Worm (Caenorhabditis elegans) whole organism, young adult: Measurements from ENCODE around the gene nep-1.
"Not testable (repeated sequence)": the region's sequence is repeated elsewhere in the genome, so short reads cannot be mapped to it uniquely, and the experiment has no call there.

Experiments used
- B0336.3 ChIP-seq: fragments of 200-800 bp; sonication (Bioruptor generic); IDR thresholded peaks from 2 replicates; pipeline ENCODE4 v1.3.6; 2022; ENCODE audit warnings: missing genetic modification characterization, missing compliant biosample characterization
- C06A6.2 ChIP-seq: fragments of 200-800 bp; sonication (Bioruptor generic); conservative IDR thresholded peaks from 2 replicates; pipeline ENCODE4 v1.3.6; 2022; ENCODE audit warnings: missing genetic modification characterization, missing compliant biosample characterization
- D2030.7 ChIP-seq: fragments of 200-800 bp; sonication (Bioruptor generic); IDR thresholded peaks from 2 replicates; pipeline ENCODE4 v1.3.6; 2022; ENCODE audit warnings: missing genetic modification reagents, missing genetic modification characterization, missing compliant biosample characterization
- F33H1.4 ChIP-seq: fragments of 200-800 bp; sonication (Bioruptor generic); IDR thresholded peaks from 2 replicates; pipeline ENCODE4 v1.3.6; 2022; ENCODE audit warnings: missing genetic modification reagents, missing genetic modification characterization, missing compliant biosample characterization
- F49E8.2 ChIP-seq: sonication (generic microtip); optimal IDR thresholded peaks from 3 replicates; lab custom pipeline; 2017; ENCODE audit warnings: missing genetic modification characterization, mild to moderate bottlenecking, missing compliant biosample characterization, antibody characterized with exemption, moderate library complexity; ENCODE audit not compliant: insufficient read depth
- F52B5.7 ChIP-seq: sonication (generic microtip); optimal IDR thresholded peaks from 2 replicates; lab custom pipeline; 2016; ENCODE audit warnings: mild to moderate bottlenecking, missing genetic modification characterization, missing compliant biosample characterization
- Y79H2A.3 ChIP-seq: fragments of 200-800 bp; sonication (Bioruptor generic); conservative IDR thresholded peaks from 2 replicates; pipeline ENCODE4 v1.3.6; 2022; ENCODE audit warnings: missing genetic modification reagents, missing genetic modification characterization, missing compliant biosample characterization
- akir-1 ChIP-seq: fragments of 200-800 bp; sonication (Bioruptor generic); optimal IDR thresholded peaks from 2 replicates; lab custom pipeline; 2018; ENCODE audit warnings: mild to moderate bottlenecking, missing genetic modification characterization, moderate library complexity, missing compliant biosample characterization
- aptf-2 ChIP-seq: fragments of 200-800 bp; sonication (Bioruptor generic); conservative IDR thresholded peaks from 2 replicates; pipeline ENCODE4 v1.3.6; 2022; ENCODE audit warnings: missing genetic modification reagents, missing genetic modification characterization, missing compliant biosample characterization
- aptf-3 ChIP-seq: fragments of 200-800 bp; sonication (Bioruptor generic); IDR thresholded peaks from 2 replicates; pipeline ENCODE4 v1.3.6; 2022; ENCODE audit warnings: missing genetic modification characterization, missing compliant biosample characterization
- athp-1 ChIP-seq: sonication (generic microtip); optimal IDR thresholded peaks from 2 replicates; lab custom pipeline; 2017; ENCODE audit warnings: mild to moderate bottlenecking, missing genetic modification characterization, missing compliant biosample characterization
- attf-3 ChIP-seq: fragments of 200-800 bp; sonication (Bioruptor generic); conservative IDR thresholded peaks from 2 replicates; pipeline ENCODE4 v1.3.6; 2022; ENCODE audit warnings: missing genetic modification reagents, missing genetic modification characterization, missing compliant biosample characterization
- attf-5 ChIP-seq: fragments of 200-800 bp; sonication (Bioruptor generic); optimal IDR thresholded peaks from 2 replicates; lab custom pipeline; 2018; ENCODE audit warnings: mild to moderate bottlenecking, missing genetic modification characterization, missing compliant biosample characterization
- attf-6 ChIP-seq: fragments of 200-800 bp; sonication (Bioruptor generic); IDR thresholded peaks from 2 replicates; pipeline ENCODE4 v1.3.6; 2022; ENCODE audit warnings: missing genetic modification reagents, missing genetic modification characterization, missing compliant biosample characterization
- cebp-1 ChIP-seq, 2 experiments: fragments of 200-800 bp in 1 of 2; sonication (Bioruptor generic) in 1 of 2; sonication (generic microtip) in 1 of 2; IDR thresholded peaks in 1 of 2; optimal IDR thresholded peaks in 1 of 2; 2 replicates each; pipeline versions ENCODE4 v1.3.6 to Lab custom; 2017 to 2022; ENCODE audit warnings: missing compliant biosample characterization in 2 of 2, missing genetic modification characterization in 2 of 2, mild to moderate bottlenecking in 1 of 2, missing genetic modification reagents in 1 of 2, moderate library complexity in 1 of 2
- ceh-100 ChIP-seq: fragments of 200-800 bp; sonication (Bioruptor generic); IDR thresholded peaks from 2 replicates; pipeline ENCODE4 v1.3.6; 2022; ENCODE audit warnings: missing genetic modification reagents, missing genetic modification characterization, missing compliant biosample characterization
- ceh-91 ChIP-seq: fragments of 200-800 bp; sonication (Bioruptor generic); IDR thresholded peaks from 2 replicates; pipeline ENCODE4 v1.3.6; 2022; ENCODE audit warnings: missing genetic modification reagents, missing genetic modification characterization, missing compliant biosample characterization
- dox-1 ChIP-seq: fragments of 200-800 bp; sonication (Bioruptor generic); IDR thresholded peaks from 2 replicates; pipeline ENCODE4 v1.3.6; 2022; ENCODE audit warnings: missing genetic modification reagents, missing genetic modification characterization, missing compliant biosample characterization
- dpff-1 ChIP-seq: sonication (generic microtip); optimal IDR thresholded peaks from 2 replicates; lab custom pipeline; 2017; ENCODE audit warnings: mild to moderate bottlenecking, missing genetic modification characterization, missing compliant biosample characterization
- dpl-1 ChIP-seq: fragments of 150-350 bp; optimal IDR thresholded peaks from 2 replicates; lab custom pipeline; 2014; ENCODE audit warnings: missing biosample characterization, missing genetic modification reagents, missing genetic modification characterization
- efl-1 ChIP-seq: fragments of 150-350 bp; optimal IDR thresholded peaks from 2 replicates; lab custom pipeline; 2014; ENCODE audit warnings: missing biosample characterization, missing genetic modification reagents, missing genetic modification characterization
- egrh-3 ChIP-seq: fragments of 200-800 bp; sonication (Bioruptor generic); IDR thresholded peaks from 2 replicates; pipeline ENCODE4 v1.3.6; 2022; ENCODE audit warnings: missing genetic modification reagents, missing genetic modification characterization, missing compliant biosample characterization
- ekl-4 ChIP-seq: fragments of 200-800 bp; sonication (Bioruptor generic); IDR thresholded peaks from 2 replicates; pipeline ENCODE4 v1.3.6; 2022; ENCODE audit warnings: missing genetic modification reagents, missing genetic modification characterization, missing compliant biosample characterization
- hmg-1.2 ChIP-seq: fragments of 200-800 bp; sonication (Bioruptor generic); IDR thresholded peaks from 2 replicates; pipeline ENCODE4 v1.3.6; 2022; ENCODE audit warnings: missing genetic modification reagents, missing genetic modification characterization, missing compliant biosample characterization
- hsf-1 ChIP-seq: fragments of 200-800 bp; sonication (Bioruptor generic); IDR thresholded peaks from 2 replicates; pipeline ENCODE4 v1.3.6; 2022; ENCODE audit warnings: missing genetic modification reagents, missing genetic modification characterization, missing compliant biosample characterization
- lin-26 ChIP-seq: fragments of 200-800 bp; sonication (Bioruptor generic); IDR thresholded peaks from 2 replicates; pipeline ENCODE4 v1.3.6; 2022; ENCODE audit warnings: missing genetic modification reagents, missing genetic modification characterization, missing compliant biosample characterization
- lin-54 ChIP-seq: fragments of 200-800 bp; sonication (Bioruptor generic); optimal IDR thresholded peaks from 2 replicates; lab custom pipeline; 2018; ENCODE audit warnings: mild to moderate bottlenecking, missing genetic modification characterization, missing compliant biosample characterization
- lsl-1 ChIP-seq: fragments of 200-800 bp; sonication (Bioruptor generic); optimal IDR thresholded peaks from 2 replicates; lab custom pipeline; 2018; ENCODE audit warnings: mild to moderate bottlenecking, missing genetic modification characterization, moderate library complexity, missing compliant biosample characterization
- madf-6 ChIP-seq: fragments of 200-800 bp; sonication (Bioruptor generic); IDR thresholded peaks from 2 replicates; pipeline ENCODE4 v1.3.6; 2022; ENCODE audit warnings: missing genetic modification reagents, missing genetic modification characterization, missing compliant biosample characterization
- madf-8 ChIP-seq: fragments of 200-800 bp; sonication (Bioruptor generic); conservative IDR thresholded peaks from 2 replicates; pipeline ENCODE4 v1.3.6; 2022; ENCODE audit warnings: missing genetic modification reagents, missing genetic modification characterization, missing compliant biosample characterization
- mcd-1 ChIP-seq: fragments of 200-800 bp; sonication (Bioruptor generic); IDR thresholded peaks from 2 replicates; pipeline ENCODE4 v1.3.6; 2022; ENCODE audit warnings: missing genetic modification reagents, missing genetic modification characterization, missing compliant biosample characterization
- mxl-1 ChIP-seq: sonication (generic microtip); optimal IDR thresholded peaks from 2 replicates; lab custom pipeline; 2016; ENCODE audit warnings: missing genetic modification characterization, missing compliant biosample characterization
- nfya-2 ChIP-seq: fragments of 200-800 bp; sonication (Bioruptor generic); IDR thresholded peaks from 2 replicates; pipeline ENCODE4 v1.3.6; 2022; ENCODE audit warnings: missing genetic modification reagents, missing genetic modification characterization, missing compliant biosample characterization
- nhr-80 ChIP-seq: sonication (generic microtip); optimal IDR thresholded peaks from 2 replicates; lab custom pipeline; 2016; ENCODE audit warnings: missing genetic modification characterization, missing compliant biosample characterization
- snpc-3.4 ChIP-seq: sonication (generic microtip); optimal IDR thresholded peaks from 2 replicates; lab custom pipeline; 2017; ENCODE audit warnings: missing genetic modification characterization, mild to moderate bottlenecking, missing compliant biosample characterization, antibody characterized with exemption, moderate library complexity, missing genotype, missing genetic modification reagents
- unc-130 ChIP-seq: sonication (generic microtip); optimal IDR thresholded peaks from 2 replicates; lab custom pipeline; 2016; ENCODE audit warnings: missing genetic modification reagents, missing genetic modification characterization, missing compliant biosample characterization
- xnd-1 ChIP-seq: sonication (generic microtip); optimal IDR thresholded peaks from 2 replicates; lab custom pipeline; 2016; ENCODE audit warnings: missing genotype, missing genetic modification reagents, missing genetic modification characterization, missing compliant biosample characterization
- zfh-2 ChIP-seq: fragments of 200-800 bp; sonication (Bioruptor generic); conservative IDR thresholded peaks from 2 replicates; pipeline ENCODE4 v1.3.6; 2022; ENCODE audit warnings: missing genetic modification reagents, missing genetic modification characterization, missing compliant biosample characterization
- zim-3 ChIP-seq: sonication (generic microtip); optimal IDR thresholded peaks from 2 replicates; lab custom pipeline; 2017; ENCODE audit warnings: mild to moderate bottlenecking, missing genetic modification characterization, moderate library complexity, missing compliant biosample characterization
- ztf-18 ChIP-seq: sonication (generic microtip); optimal IDR thresholded peaks from 2 replicates; lab custom pipeline; 2016; ENCODE audit warnings: missing genotype, mild to moderate bottlenecking, missing genetic modification characterization, missing compliant biosample characterization
- ztf-25 ChIP-seq: fragments of 200-800 bp; sonication (Bioruptor generic); IDR thresholded peaks from 2 replicates; pipeline ENCODE4 v1.3.6; 2022; ENCODE audit warnings: missing genetic modification reagents, missing genetic modification characterization, missing compliant biosample characterization

nep-1 gene

ce11 chrII:11695945-11696270 lies 38.9 kb upstream of the nep-1 start, which contains the start of gene xpf-1 (continued):
- no peak for TF ChIP-seq akir-1

ce11 chrII:11695161-11695944 lies 38.4 kb upstream of the nep-1 start, which contains the start of gene tars-1:
Gene tars-1, minus strand, starts transcription at chrII:11695657.
- TF ChIP-seq F33H1.4 (GFP tag; lab: Robert Waterston, UW), result peak; percentile 93
- peak; percentile 69 for TF ChIP-seq ceh-91 (GFP tag; lab: Robert Waterston, UW)
- TF ChIP-seq ztf-18 (tag; lab: Kevin White, UChicago), result peak; percentile 15
- TF ChIP-seq C06A6.2 (GFP tag; lab: Robert Waterston, UW), result peak; percentile 26; the same call in 1 of the 2 replicates
- peak; percentile 83 for TF ChIP-seq xnd-1 (tag; lab: Kevin White, UChicago)
- TF ChIP-seq lsl-1 (GFP tag; lab: Kevin White, UChicago), result peak; percentile 95
- TF ChIP-seq lin-26, result peak; percentile 23; the same call in 1 of the 2 replicates
- TF ChIP-seq cebp-1 (GFP tag; IDR thresholded peaks at IDR 0.05; lab: Robert Waterston, UW), result not testable (repeated sequence)
- TF ChIP-seq cebp-1 (tag; optimal IDR thresholded peaks at IDR 0.05; lab: Kevin White, UChicago), result peak; percentile 1
- TF ChIP-seq nhr-80 (tag; lab: Kevin White, UChicago), result peak; percentile 20
- 0 out of 2 replicates have a peak, but pooled peaks have one; percentile 9 for TF ChIP-seq egrh-3 (GFP tag; lab: Robert Waterston, UW)
- TF ChIP-seq snpc-3.4 (tag; lab: Kevin White, UChicago), result peak; percentile 48
- peak; percentile 93 for TF ChIP-seq madf-6 (GFP tag; lab: Robert Waterston, UW)
- TF ChIP-seq efl-1, result peak; percentile 85
- peak; percentile 46 for TF ChIP-seq dpl-1
- peak; percentile 75 for TF ChIP-seq D2030.7 (GFP tag; lab: Robert Waterston, UW)
- peak; percentile 40 for TF ChIP-seq lin-54
- TF ChIP-seq madf-8 (GFP tag; lab: Robert Waterston, UW), result peak; percentile 81
- peak; percentile 41; the same call in 1 of the 2 replicates for TF ChIP-seq dox-1 (GFP tag; lab: Robert Waterston, UW)
- TF ChIP-seq ceh-100 (GFP tag; lab: Robert Waterston, UW), result peak; percentile 80
- peak; percentile 14 for TF ChIP-seq F49E8.2 (tag; lab: Kevin White, UChicago)
- peak; percentile 77 for TF ChIP-seq mcd-1 (GFP tag; lab: Robert Waterston, UW)

DNA sequence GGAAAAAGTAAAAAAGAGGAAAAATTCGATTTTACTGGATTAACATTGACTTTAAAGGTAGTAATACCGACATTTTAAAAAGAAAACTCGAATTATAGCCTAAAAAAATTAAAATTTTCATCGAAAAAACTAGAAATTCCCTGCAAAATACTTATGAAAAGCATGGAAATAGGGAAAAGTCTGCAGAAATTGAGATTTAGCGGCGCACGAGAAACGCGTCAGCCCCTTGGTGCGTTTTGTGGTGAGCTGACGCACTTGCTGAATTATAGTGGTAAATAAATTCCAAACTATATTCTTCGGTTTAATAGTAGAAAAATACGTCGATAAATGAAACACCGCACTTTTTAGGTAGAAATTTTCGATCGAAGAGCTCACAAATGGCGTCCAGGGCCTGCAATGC lies 37.5 kb upstream of the nep-1 start:
- peak; percentile 90 for TF ChIP-seq ztf-18 (tag; lab: Kevin White, UChicago)
- no peak for TF ChIP-seq hsf-1 (GFP tag; lab: Robert Waterston, UW)
- peak; percentile 15 for TF ChIP-seq efl-1
- TF ChIP-seq dpff-1, result no peak
- no peak for TF ChIP-seq cebp-1 (GFP tag; IDR thresholded peaks at IDR 0.05; lab: Robert Waterston, UW)
- TF ChIP-seq cebp-1 (tag; optimal IDR thresholded peaks at IDR 0.05; lab: Kevin White, UChicago), result peak; percentile 32
- peak; percentile 35; the same call in 1 of the 2 replicates for TF ChIP-seq dox-1 (GFP tag; lab: Robert Waterston, UW)

DNA sequence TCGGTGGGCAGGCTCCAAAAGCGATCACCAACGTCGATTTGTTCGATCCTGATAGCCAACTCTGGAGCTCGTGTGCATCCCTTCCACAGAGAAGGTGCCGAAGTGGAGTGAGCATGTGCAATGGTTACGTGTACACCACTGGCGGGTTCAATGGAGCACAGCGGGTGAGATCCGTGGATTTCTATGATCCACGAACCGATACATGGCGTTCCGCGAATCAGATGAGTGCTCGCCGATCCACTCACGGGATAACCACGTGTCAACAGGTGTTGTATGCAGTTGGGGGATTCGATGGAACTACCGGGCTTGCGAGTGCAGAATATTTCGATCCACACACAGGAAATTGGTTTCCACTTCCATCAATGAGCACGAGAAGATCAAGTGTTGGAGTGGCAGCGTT lies 33.9 kb upstream of the nep-1 start:
- TF ChIP-seq nfya-2 (GFP tag; lab: Robert Waterston, UW) (0 out of 2 replicates have a peak, but pooled peaks have one; percentile 39), ekl-4 (GFP tag; lab: Robert Waterston, UW) (0 out of 2 replicates have a peak, but pooled peaks have one; percentile 17), cebp-1 (GFP tag; IDR thresholded peaks at IDR 0.05; lab: Robert Waterston, UW) (no peak), cebp-1 (tag; optimal IDR thresholded peaks at IDR 0.05; lab: Kevin White, UChicago) (peak; percentile 5), attf-6 (GFP tag; lab: Robert Waterston, UW) (0 out of 2 replicates have a peak, but pooled peaks have one; percentile 23), F52B5.7 (tag; lab: Kevin White, UChicago) (peak; percentile 46), aptf-3 (GFP tag; lab: Robert Waterston, UW) (no peak), zim-3 (tag; lab: Kevin White, UChicago) (peak; percentile 9), aptf-2 (GFP tag; lab: Robert Waterston, UW) (no peak), hmg-1.2 (GFP tag; lab: Robert Waterston, UW) (0 out of 2 replicates have a peak, but pooled peaks have one; percentile 6), unc-130 (no peak), B0336.3 (peak; percentile 76), zfh-2 (GFP tag; lab: Robert Waterston, UW) (peak; percentile 71), ztf-25 (GFP tag; lab: Robert Waterston, UW) (0 out of 2 replicates have a peak, but pooled peaks have one; percentile 46), madf-6 (GFP tag; lab: Robert Waterston, UW) (peak; percentile 44), Y79H2A.3 (0 out of 2 replicates have a peak, but pooled peaks have one; percentile 8), athp-1 (tag; lab: Kevin White, UChicago) (peak; percentile 27), attf-5 (GFP tag; lab: Kevin White, UChicago) (peak; percentile 0), mxl-1 (tag; lab: Kevin White, UChicago) (no peak), attf-3 (GFP tag; lab: Robert Waterston, UW) (no peak)
